Fruit fly (Drosophila melanogaster) whole organism, embryonic: ENCODE results near the gene mfas.

Source experiments
- Aef1 ChIP-seq: fragments of 200-800 bp; sonication (Bioruptor generic); IDR thresholded peaks from 3 replicates; pipeline ENCODE4 v1.3.6; 2022; ENCODE audit warnings: missing biosample characterization, missing genetic modification characterization
- CG10274 ChIP-seq: fragments of 200-800 bp; sonication (Bioruptor generic); optimal IDR thresholded peaks from 3 replicates; lab custom pipeline; 2017; ENCODE audit warnings: missing biosample characterization, mild to moderate bottlenecking, missing genetic modification characterization
- CG12219 ChIP-seq: fragments of 200-800 bp; sonication (Bioruptor generic); optimal IDR thresholded peaks from 3 replicates; lab custom pipeline; 2018; ENCODE audit warnings: missing biosample characterization, mild to moderate bottlenecking, missing genetic modification characterization
- CG15073 ChIP-seq: fragments of 200-800 bp; sonication (Bioruptor generic); optimal IDR thresholded peaks from 2 replicates; lab custom pipeline; 2016; ENCODE audit warnings: missing biosample characterization, missing genetic modification characterization
- CG15601 ChIP-seq: fragments of 200-800 bp; sonication (Bioruptor generic); optimal IDR thresholded peaks from 3 replicates; lab custom pipeline; 2019; ENCODE audit warnings: missing biosample characterization, mild to moderate bottlenecking, missing genetic modification characterization, moderate library complexity
- CG16863 ChIP-seq: fragments of 200-800 bp; sonication (Bioruptor generic); optimal IDR thresholded peaks from 3 replicates; lab custom pipeline; 2016; ENCODE audit warnings: missing biosample characterization, missing genetic modification characterization
- CG17359 ChIP-seq: fragments of 200-800 bp; sonication (Bioruptor generic); optimal IDR thresholded peaks from 3 replicates; lab custom pipeline; 2018; ENCODE audit warnings: missing biosample characterization, mild to moderate bottlenecking, missing genetic modification characterization, moderate library complexity
- CG17912 ChIP-seq: fragments of 200-800 bp; sonication (Bioruptor generic); optimal IDR thresholded peaks from 2 replicates; lab custom pipeline; 2018; ENCODE audit warnings: missing biosample characterization, mild to moderate bottlenecking, missing genetic modification characterization
- CG18599 ChIP-seq: fragments of 200-800 bp; sonication (Bioruptor generic); optimal IDR thresholded peaks from 3 replicates; lab custom pipeline; 2017; ENCODE audit warnings: missing biosample characterization, missing genetic modification characterization, mild to moderate bottlenecking, moderate library complexity, missing genetic modification reagents
- CG30020 ChIP-seq: fragments of 200-800 bp; optimal IDR thresholded peaks from 2 replicates; lab custom pipeline; 2019; ENCODE audit warnings: missing biosample characterization, mild to moderate bottlenecking, missing genetic modification characterization, moderate library complexity
- CG5180 ChIP-seq: fragments of 200-800 bp; sonication (Bioruptor generic); optimal IDR thresholded peaks from 3 replicates; lab custom pipeline; 2017; ENCODE audit warnings: missing biosample characterization, missing genetic modification characterization, mild to moderate bottlenecking, moderate library complexity, missing genetic modification reagents
- CG5953 ChIP-seq: fragments of 200-800 bp; sonication (Bioruptor generic); IDR thresholded peaks from 2 replicates; pipeline ENCODE4 v1.3.6; 2022; ENCODE audit warnings: missing biosample characterization, missing genetic modification characterization
- CG8765 ChIP-seq: fragments of 200-800 bp; sonication (Bioruptor generic); IDR thresholded peaks from 2 replicates; pipeline ENCODE4 v1.3.6; 2022; ENCODE audit warnings: missing biosample characterization, missing genetic modification characterization
- CG9437 ChIP-seq: fragments of 200-800 bp; sonication (Bioruptor generic); optimal IDR thresholded peaks from 2 replicates; lab custom pipeline; 2018; ENCODE audit warnings: missing biosample characterization, mild to moderate bottlenecking, missing genetic modification characterization
- GATAe ChIP-seq: fragments of 200-800 bp; sonication (Bioruptor generic); conservative IDR thresholded peaks from 2 replicates; pipeline ENCODE4 v1.3.6; 2022; ENCODE audit warnings: missing biosample characterization, missing genetic modification characterization
- HLHmδ ChIP-seq: fragments of 200-800 bp; sonication (Bioruptor generic); optimal IDR thresholded peaks from 2 replicates; lab custom pipeline; 2018; ENCODE audit warnings: missing biosample characterization, mild to moderate bottlenecking, missing genetic modification characterization, moderate library complexity
- HmgD ChIP-seq: fragments of 200-800 bp; sonication (Bioruptor generic); optimal IDR thresholded peaks from 3 replicates; lab custom pipeline; 2016; ENCODE audit warnings: missing biosample characterization, missing genetic modification characterization
- Hr3 ChIP-seq: fragments of 200-800 bp; sonication (Bioruptor generic); optimal IDR thresholded peaks from 3 replicates; lab custom pipeline; 2016; ENCODE audit warnings: missing biosample characterization, missing genetic modification characterization
- Kr ChIP-seq: fragments of 200-800 bp; sonication (Bioruptor generic); optimal IDR thresholded peaks from 2 replicates; lab custom pipeline; 2017; ENCODE audit warnings: missing biosample characterization, mild to moderate bottlenecking, missing genetic modification characterization
- NC2β ChIP-seq: fragments of 200-800 bp; sonication (Bioruptor generic); optimal IDR thresholded peaks from 2 replicates; lab custom pipeline; 2016; ENCODE audit warnings: missing biosample characterization, missing genetic modification characterization
- Pdp1 ChIP-seq, 2 experiments: fragments of 200-800 bp; sonication (Bioruptor generic); optimal IDR thresholded peaks; 3 replicates each; lab custom pipeline; 2016; ENCODE audit warnings: missing biosample characterization in 2 of 2, missing genetic modification characterization in 2 of 2, mild to moderate bottlenecking in 1 of 2, moderate library complexity in 1 of 2
- Ravus ChIP-seq: fragments of 200-800 bp; sonication (Bioruptor generic); IDR thresholded peaks from 2 replicates; pipeline ENCODE4 v1.3.6; 2022; ENCODE audit warnings: missing biosample characterization, missing genetic modification characterization
- Stat92E ChIP-seq, 3 experiments: fragments of >200 bp in 2 of 3; fragments of 200-800 bp in 1 of 3; sonication (Bioruptor generic) in 1 of 3; optimal IDR thresholded peaks; 2 replicates each; lab custom pipeline; 2017 to 2019; ENCODE audit warnings: missing biosample characterization in 3 of 3, missing genetic modification characterization in 3 of 3, mild to moderate bottlenecking in 1 of 3, moderate library complexity in 1 of 3
- Xrp1 ChIP-seq: fragments of 200-800 bp; sonication (Bioruptor generic); IDR thresholded peaks from 2 replicates; pipeline ENCODE4 v1.3.6; 2022; ENCODE audit warnings: missing biosample characterization, missing genetic modification characterization
- chif ChIP-seq, 2 experiments: fragments of 200-800 bp; sonication (Bioruptor generic); optimal IDR thresholded peaks; 3 replicates each; lab custom pipeline; 2016; ENCODE audit warnings: missing biosample characterization in 2 of 2, missing genetic modification characterization in 2 of 2
- ewg ChIP-seq: fragments of 200-800 bp; sonication (Bioruptor generic); optimal IDR thresholded peaks from 3 replicates; lab custom pipeline; 2017; ENCODE audit warnings: mild to moderate bottlenecking, missing biosample characterization, missing genetic modification reagents, missing genetic modification characterization
- fd96Cb ChIP-seq: fragments of 200-800 bp; sonication (Bioruptor generic); optimal IDR thresholded peaks from 2 replicates; lab custom pipeline; 2018; ENCODE audit warnings: missing biosample characterization, mild to moderate bottlenecking, missing genetic modification characterization, moderate library complexity
- ftz-f1 ChIP-seq: fragments of 200-800 bp; sonication (Bioruptor generic); optimal IDR thresholded peaks from 2 replicates; lab custom pipeline; 2016; ENCODE audit warnings: missing biosample characterization, missing genetic modification characterization
- her ChIP-seq: fragments of 200-800 bp; sonication (Bioruptor generic); optimal IDR thresholded peaks from 2 replicates; lab custom pipeline; 2016; ENCODE audit warnings: missing biosample characterization, missing genetic modification characterization
- hkb ChIP-seq, 2 experiments: fragments of 200-800 bp in 1 of 2; fragments of >200 bp in 1 of 2; sonication (Bioruptor generic) in 1 of 2; IDR thresholded peaks in 1 of 2; optimal IDR thresholded peaks in 1 of 2; 2 replicates each; pipeline versions ENCODE4 v1.3.6 to Lab custom; 2017 to 2022; ENCODE audit warnings: missing biosample characterization in 1 of 2, missing genetic modification characterization in 1 of 2
- kah ChIP-seq: fragments of 200-800 bp; sonication (Bioruptor generic); optimal IDR thresholded peaks from 2 replicates; lab custom pipeline; 2018; ENCODE audit warnings: missing biosample characterization, mild to moderate bottlenecking, missing genetic modification characterization
- mld ChIP-seq: fragments of 200-800 bp; sonication (Bioruptor generic); IDR thresholded peaks from 3 replicates; pipeline ENCODE4 v1.3.6; 2022; ENCODE audit warnings: missing biosample characterization, missing genetic modification characterization; ENCODE audit not compliant: partially characterized antibody
- pan ChIP-seq, 4 experiments: fragments of >200 bp in 3 of 4; fragments of 200-800 bp in 1 of 4; sonication (Bioruptor generic) in 1 of 4; optimal IDR thresholded peaks in 3 of 4; IDR thresholded peaks in 1 of 4; 2 replicates each; pipeline versions ENCODE4 v1.3.6 to Lab custom; 2017 to 2022; ENCODE audit warnings: missing biosample characterization in 2 of 4, missing genetic modification characterization in 2 of 4, mixed read lengths in 1 of 4
- peb ChIP-seq: fragments of 200-800 bp; sonication (Bioruptor generic); IDR thresholded peaks from 2 replicates; pipeline ENCODE4 v1.3.6; 2022; ENCODE audit warnings: missing biosample characterization, missing genetic modification characterization
- run ChIP-seq: fragments of 200-800 bp; sonication (Bioruptor generic); optimal IDR thresholded peaks from 3 replicates; lab custom pipeline; 2018; ENCODE audit warnings: missing biosample characterization, mild to moderate bottlenecking, missing genetic modification characterization
- sens ChIP-seq: fragments of 200-800 bp; sonication (Bioruptor generic); peaks from one replicate; lab custom pipeline; 2016; ENCODE audit warnings: missing biosample characterization, missing genetic modification characterization
- sr ChIP-seq: fragments of 200-800 bp; sonication (Bioruptor generic); IDR thresholded peaks from 3 replicates; pipeline ENCODE4 v1.3.6; 2022; ENCODE audit warnings: missing biosample characterization, missing genetic modification characterization
- trem ChIP-seq: fragments of 200-800 bp; optimal IDR thresholded peaks from 3 replicates; lab custom pipeline; 2019; ENCODE audit warnings: missing biosample characterization, mild to moderate bottlenecking, missing genetic modification characterization, moderate library complexity
- tx ChIP-seq: fragments of 200-800 bp; sonication (Bioruptor generic); optimal IDR thresholded peaks from 2 replicates; lab custom pipeline; 2016; ENCODE audit warnings: missing biosample characterization, missing genetic modification characterization

mfas gene

dm6 chr3R:11948903-11949358, 44.2 kb downstream of the mfas start, which contains the start of gene Cad87A (continued):
- TF ChIP-seq CG30020 (tag; lab: Kevin White, UChicago) (no peak), CG16863 (GFP tag; lab: Kevin White, UChicago) (no peak), CG17359 (tag; lab: Kevin White, UChicago) (peak; percentile 23), HLHmδ (GFP tag; lab: Kevin White, UChicago) (peak; percentile 82), peb (GFP tag; lab: Robert Waterston, UW) (no peak), ftz-f1 (GFP tag; lab: Kevin White, UChicago) (peak; percentile 60), pan (optimal IDR thresholded peaks at IDR 0.05; lab: Kevin White, UChicago) (no peak), pan (GFP tag; optimal IDR thresholded peaks at IDR 0.05 in 1 of 2, IDR thresholded peaks at IDR 0.05 in 1 of 2) (no peak), ewg (GFP tag; lab: Kevin White, UChicago) (peak; percentile 13), Pdp1 (GFP tag; optimal IDR thresholded peaks at IDR 0.05; lab: Kevin White, UChicago) (peak in 1 of 2 experiments; percentile 78), CG5180 (GFP tag; lab: Kevin White, UChicago) (peak; percentile 46), Xrp1 (no peak), tx (GFP tag; lab: Kevin White, UChicago) (no peak), kah (peak; percentile 97), Stat92E (GFP tag; optimal IDR thresholded peaks at IDR 0.05; lab: Kevin White, UChicago) (peak in 1 of 3 experiments; percentile 62), Aef1 (GFP tag; lab: Robert Waterston, UW) (no peak), HmgD (peak; percentile 38), CG5953 (GFP tag; lab: Robert Waterston, UW) (no peak), CG17912 (GFP tag; lab: Kevin White, UChicago) (peak; percentile 12), NC2β (peak; percentile 39), CG10274 (GFP tag; lab: Kevin White, UChicago) (no peak), GATAe (GFP tag; lab: Robert Waterston, UW) (no peak), mld (no peak), CG8765 (GFP tag; lab: Robert Waterston, UW) (no peak), CG9437 (GFP tag; lab: Kevin White, UChicago) (peak; percentile 67)
- TF ChIP-seq, all 482 proteins: peak for 106

- no peak for TF ChIP-seq CG15601 (tag; lab: Kevin White, UChicago)
- TF ChIP-seq fd96Cb (tag; lab: Kevin White, UChicago) = no peak
- peak; percentile 57 for TF ChIP-seq sr (GFP tag; lab: Robert Waterston, UW)
- TF ChIP-seq CG12219 (GFP tag; lab: Kevin White, UChicago) = no peak
- no peak for TF ChIP-seq her (GFP tag; lab: Kevin White, UChicago)
- no peak for TF ChIP-seq trem
- no peak for TF ChIP-seq chif (GFP tag; optimal IDR thresholded peaks at IDR 0.05; lab: Kevin White, UChicago)
- TF ChIP-seq Ravus = no peak
- no peak for TF ChIP-seq CG15073 (GFP tag; lab: Kevin White, UChicago)
- TF ChIP-seq Hr3 (GFP tag; lab: Kevin White, UChicago) = no peak
- TF ChIP-seq run (tag; lab: Kevin White, UChicago) = no peak
- TF ChIP-seq hkb (optimal IDR thresholded peaks at IDR 0.05; lab: Kevin White, UChicago) = no peak
- no peak for TF ChIP-seq hkb (GFP tag; IDR thresholded peaks at IDR 0.05; lab: Robert Waterston, UW)
- peak in 1 of 2 experiments; percentile 66 for TF ChIP-seq Pdp1 (GFP tag; optimal IDR thresholded peaks at IDR 0.05; lab: Kevin White, UChicago)
- TF ChIP-seq Kr (GFP tag; lab: Kevin White, UChicago) = no peak
- peak; percentile 59 for TF ChIP-seq sens (GFP tag; lab: Kevin White, UChicago)
- TF ChIP-seq CG9437 (GFP tag; lab: Kevin White, UChicago) = no peak
- no peak for TF ChIP-seq CG18599 (GFP tag; lab: Kevin White, UChicago)
Measured at dm6 chr3R:11947959-11948358, 45.2 kb downstream of the mfas start.
